Worm (Caenorhabditis elegans): ENCODE results near the gene K08D9.9.

DNA sequence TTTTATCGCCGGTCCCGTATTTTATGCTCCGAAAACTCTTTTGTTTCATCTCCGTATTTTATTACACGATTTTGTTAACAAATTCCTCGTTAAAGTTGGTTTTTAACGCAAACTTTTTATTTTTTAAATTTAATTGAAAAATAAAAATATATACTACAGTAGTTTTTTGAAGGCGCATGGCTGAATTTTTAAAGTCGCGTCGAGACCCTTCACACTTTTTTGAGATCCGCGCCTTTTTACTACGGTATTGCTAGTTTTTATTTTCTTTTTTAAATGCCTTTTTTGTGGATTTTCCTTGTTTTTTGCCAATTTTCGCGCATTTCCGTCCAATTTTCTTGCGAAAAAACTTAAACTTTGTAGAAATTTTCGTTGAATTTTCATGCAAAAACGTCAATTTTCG is 32.1 kb downstream of the K08D9.9 start:
- no peak for TF ChIP-seq egl-27 (tag; optimal IDR thresholded peaks at IDR 0.05)
- no peak for TF ChIP-seq R02D3.7 (tag; optimal IDR thresholded peaks at IDR 0.05)
- no peak for TF ChIP-seq elt-3 (tag; optimal IDR thresholded peaks at IDR 0.05)
- no peak for TF ChIP-seq F13H6.1 (tag; optimal IDR thresholded peaks at IDR 0.05)
- no peak for TF ChIP-seq nhr-12 (tag; optimal IDR thresholded peaks at IDR 0.05)
- TF ChIP-seq mdl-1 (tag; optimal IDR thresholded peaks at IDR 0.05): no peak
- TF ChIP-seq mab-5 (tag; optimal IDR thresholded peaks at IDR 0.05): no peak
- TF ChIP-seq fos-1 (tag; optimal IDR thresholded peaks at IDR 0.05): no peak
- TF ChIP-seq unc-55 (GFP tag; optimal IDR thresholded peaks at IDR 0.05): no peak
- TF ChIP-seq mbf-1 (tag; optimal IDR thresholded peaks at IDR 0.05): no peak
- TF ChIP-seq elt-1 (tag; optimal IDR thresholded peaks at IDR 0.05): no peak
